Worm (Caenorhabditis elegans) whole organism, midembryonic: ENCODE results near the gene T25D1.3.

Experiments used
- T22C8.4 ChIP-seq: fragments of 200-800 bp; sonication (Bioruptor generic); IDR thresholded peaks from 2 replicates; pipeline ENCODE4 v1.3.6; 2022; ENCODE audit warnings: missing genetic modification characterization, missing compliant biosample characterization
- cog-1 ChIP-seq: sonication (generic microtip); optimal IDR thresholded peaks from 2 replicates; lab custom pipeline; 2016; ENCODE audit warnings: missing genetic modification characterization, missing compliant biosample characterization
- flt-1 ChIP-seq: fragments of 200-800 bp; sonication (Bioruptor generic); IDR thresholded peaks from 2 replicates; pipeline ENCODE4 v1.3.6; 2022; ENCODE audit warnings: missing genetic modification characterization, missing compliant biosample characterization
- klf-2 ChIP-seq: fragments of 200-800 bp; sonication (Bioruptor generic); conservative IDR thresholded peaks from 2 replicates; pipeline ENCODE4 v1.3.6; 2022; ENCODE audit warnings: missing genetic modification reagents, missing genetic modification characterization, missing compliant biosample characterization
- med-1 ChIP-seq: sonication (generic microtip); optimal IDR thresholded peaks from 2 replicates; lab custom pipeline; 2017; ENCODE audit warnings: missing genetic modification characterization, mild to moderate bottlenecking, missing compliant biosample characterization, antibody characterized with exemption, missing genetic modification reagents; ENCODE audit not compliant: insufficient read depth
- ref-1 ChIP-seq: fragments of 200-800 bp; sonication (Bioruptor generic); conservative IDR thresholded peaks from 2 replicates; pipeline ENCODE4 v1.3.6; 2022; ENCODE audit warnings: missing genetic modification reagents, missing genetic modification characterization, missing compliant biosample characterization
- tab-1 ChIP-seq: fragments of 200-800 bp; sonication (Bioruptor generic); IDR thresholded peaks from 2 replicates; pipeline ENCODE4 v1.3.6; 2022; ENCODE audit warnings: missing genetic modification characterization, missing compliant biosample characterization
- ztf-23 ChIP-seq: fragments of 200-800 bp; sonication (Bioruptor generic); IDR thresholded peaks from 2 replicates; pipeline ENCODE4 v1.3.6; 2022; ENCODE audit warnings: missing genetic modification reagents, missing genetic modification characterization, missing compliant biosample characterization
- ztf-29 ChIP-seq: fragments of 200-800 bp; sonication (Bioruptor generic); IDR thresholded peaks from 2 replicates; pipeline ENCODE4 v1.3.6; 2022; ENCODE audit warnings: missing genetic modification reagents, missing genetic modification characterization, missing compliant biosample characterization

The T25D1.3 gene

ce11 chrX:16553845-16554426, 48.5 kb downstream of the T25D1.3 start, which contains the start of gene K08B5.2:
Gene K08B5.2 (minus strand): TSS chrX:16553887.
- TF ChIP-seq ztf-23 (no peak), flt-1 (GFP tag; lab: Robert Waterston, UW) (no peak), T22C8.4 (no peak), ref-1 (GFP tag; lab: Robert Waterston, UW) (no peak)

- TF ChIP-seq ztf-23 (no peak), T22C8.4 (no peak), cog-1 (tag; lab: Kevin White, UChicago) (no peak), klf-2 (GFP tag; lab: Robert Waterston, UW) (no peak), ref-1 (GFP tag; lab: Robert Waterston, UW) (no peak), flt-1 (GFP tag; lab: Robert Waterston, UW) (no peak), tab-1 (GFP tag; lab: Robert Waterston, UW) (no peak), ztf-29 (GFP tag; lab: Robert Waterston, UW) (no peak), med-1 (GFP tag; lab: Kevin White, UChicago) (no peak)
Observed at ce11 chrX:16555726-16556125, 50.3 kb downstream of the T25D1.3 start.

ce11 chrX:16558117-16558516, 52.7 kb downstream of the T25D1.3 start, which contains the start of gene K08B5.1:
Gene K08B5.1 (plus strand): TSS chrX:16558434.
- no peak for TF ChIP-seq ztf-29 (GFP tag; lab: Robert Waterston, UW)
- no peak for TF ChIP-seq med-1 (GFP tag; lab: Kevin White, UChicago)
- no peak for TF ChIP-seq cog-1 (tag; lab: Kevin White, UChicago)
- no peak for TF ChIP-seq tab-1 (GFP tag; lab: Robert Waterston, UW)
- no peak for TF ChIP-seq ref-1 (GFP tag; lab: Robert Waterston, UW)
- TF ChIP-seq klf-2 (GFP tag; lab: Robert Waterston, UW), result no peak
- no peak for TF ChIP-seq T22C8.4
- TF ChIP-seq flt-1 (GFP tag; lab: Robert Waterston, UW), result no peak
- TF ChIP-seq ztf-23, result no peak

ce11 chrX:16558776-16559175, 53.3 kb downstream of the T25D1.3 start:
- TF ChIP-seq ztf-29 (GFP tag; lab: Robert Waterston, UW) (no peak), flt-1 (GFP tag; lab: Robert Waterston, UW) (0 out of 2 replicates have a peak, but pooled peaks have one; percentile 22), T22C8.4 (0 out of 2 replicates have a peak, but pooled peaks have one; percentile 12), tab-1 (GFP tag; lab: Robert Waterston, UW) (peak; percentile 59; the same call in 1 of the 2 replicates), ztf-23 (0 out of 2 replicates have a peak, but pooled peaks have one; percentile 16)

ce11 chrX:16559387-16559786, 53.9 kb downstream of the T25D1.3 start:
- TF ChIP-seq klf-2 (GFP tag; lab: Robert Waterston, UW) (no peak), T22C8.4 (no peak)

- TF ChIP-seq ztf-29 (GFP tag; lab: Robert Waterston, UW) (no peak), tab-1 (GFP tag; lab: Robert Waterston, UW) (no peak), ztf-23 (no peak), T22C8.4 (no peak)
Observed at ce11 chrX:16560895-16561294, 55.4 kb downstream of the T25D1.3 start.
